Worm (Caenorhabditis elegans): ENCODE data around the gene C26B2.7.

The C26B2.7 gene

ce11 chrIV:8015726-8016312, at the start of gene C26B2.7:
Gene C26B2.7 (plus strand): TSS chrIV:8016274.
- TF ChIP-seq him-1 (tag; optimal IDR thresholded peaks at IDR 0.05) (peak; percentile 53), W03F9.2 (tag; optimal IDR thresholded peaks at IDR 0.05) (peak; percentile 2)

- TF ChIP-seq dao-5 (tag; optimal IDR thresholded peaks at IDR 0.05), result no peak
- no peak for TF ChIP-seq him-1 (tag; optimal IDR thresholded peaks at IDR 0.05)
- no peak for TF ChIP-seq W03F9.2 (tag; optimal IDR thresholded peaks at IDR 0.05)
Observed at ce11 chrIV:7967006-7967405, 49.1 kb upstream of the C26B2.7 start, which contains the start of gene F57H12.5. Gene F57H12.5 (plus strand): TSS chrIV:7967306.

- TF ChIP-seq dao-5 (tag; optimal IDR thresholded peaks at IDR 0.05) (no peak), him-1 (tag; optimal IDR thresholded peaks at IDR 0.05) (no peak), W03F9.2 (tag; optimal IDR thresholded peaks at IDR 0.05) (no peak)
Observed at ce11 chrIV:7976210-7976609, 39.9 kb upstream of the C26B2.7 start, which contains the start of gene F57H12.6. Gene F57H12.6 (minus strand): TSS chrIV:7976310.

ce11 chrIV:7977452-7977940, 38.6 kb upstream of the C26B2.7 start, which contains the start of gene ora-1:
Gene ora-1 (plus strand): TSS chrIV:7977890.
- TF ChIP-seq him-1 (tag; optimal IDR thresholded peaks at IDR 0.05) (no peak), dao-5 (tag; optimal IDR thresholded peaks at IDR 0.05) (no peak), W03F9.2 (tag; optimal IDR thresholded peaks at IDR 0.05) (no peak)

- TF ChIP-seq him-1 (tag; optimal IDR thresholded peaks at IDR 0.05), result no peak
- no peak for TF ChIP-seq W03F9.2 (tag; optimal IDR thresholded peaks at IDR 0.05)
- TF ChIP-seq dao-5 (tag; optimal IDR thresholded peaks at IDR 0.05), result no peak
Observed at ce11 chrIV:7979588-7979987, 36.5 kb upstream of the C26B2.7 start, which contains the start of gene unc-24. Gene unc-24 (plus strand): TSS chrIV:7979870.

ce11 chrIV:7982024-7982576, 34.0 kb upstream of the C26B2.7 start, which contains the start of gene arf-5:
Gene arf-5 (plus strand): TSS chrIV:7982526.
- TF ChIP-seq dao-5 (tag; optimal IDR thresholded peaks at IDR 0.05) (no peak), W03F9.2 (tag; optimal IDR thresholded peaks at IDR 0.05) (no peak), him-1 (tag; optimal IDR thresholded peaks at IDR 0.05) (no peak)

- TF ChIP-seq him-1 (tag; optimal IDR thresholded peaks at IDR 0.05), result no peak
- no peak for TF ChIP-seq W03F9.2 (tag; optimal IDR thresholded peaks at IDR 0.05)
- no peak for TF ChIP-seq dao-5 (tag; optimal IDR thresholded peaks at IDR 0.05)
Observed at ce11 chrIV:7983021-7983420, 33.1 kb upstream of the C26B2.7 start.

- TF ChIP-seq him-1 (tag; optimal IDR thresholded peaks at IDR 0.05) (no peak), W03F9.2 (tag; optimal IDR thresholded peaks at IDR 0.05) (no peak), dao-5 (tag; optimal IDR thresholded peaks at IDR 0.05) (no peak)
Observed at ce11 chrIV:7983728-7984346, 32.2 kb upstream of the C26B2.7 start.

- TF ChIP-seq W03F9.2 (tag; optimal IDR thresholded peaks at IDR 0.05), result no peak
- no peak for TF ChIP-seq him-1 (tag; optimal IDR thresholded peaks at IDR 0.05)
- TF ChIP-seq dao-5 (tag; optimal IDR thresholded peaks at IDR 0.05), result no peak
Observed at ce11 chrIV:7985737-7986136, 30.3 kb upstream of the C26B2.7 start.

- TF ChIP-seq dao-5 (tag; optimal IDR thresholded peaks at IDR 0.05), result no peak
- TF ChIP-seq him-1 (tag; optimal IDR thresholded peaks at IDR 0.05), result no peak
- TF ChIP-seq W03F9.2 (tag; optimal IDR thresholded peaks at IDR 0.05), result no peak
Observed at ce11 chrIV:7987083-7987482, 29.0 kb upstream of the C26B2.7 start, which contains the start of gene mec-17. Gene mec-17 (minus strand): TSS chrIV:7987183.

- no peak for TF ChIP-seq him-1 (tag; optimal IDR thresholded peaks at IDR 0.05)
- TF ChIP-seq dao-5 (tag; optimal IDR thresholded peaks at IDR 0.05), result no peak
- TF ChIP-seq W03F9.2 (tag; optimal IDR thresholded peaks at IDR 0.05), result no peak
Observed at ce11 chrIV:7988385-7988784, 27.7 kb upstream of the C26B2.7 start, which contains the start of gene col-115. Gene col-115 (plus strand): TSS chrIV:7988685.

ce11 chrIV:7994715-7995114, 21.4 kb upstream of the C26B2.7 start:
- TF ChIP-seq W03F9.2 (tag; optimal IDR thresholded peaks at IDR 0.05) (no peak), dao-5 (tag; optimal IDR thresholded peaks at IDR 0.05) (no peak), him-1 (tag; optimal IDR thresholded peaks at IDR 0.05) (no peak)

ce11 chrIV:8000763-8001162, 15.3 kb upstream of the C26B2.7 start:
- TF ChIP-seq W03F9.2 (tag; optimal IDR thresholded peaks at IDR 0.05) (no peak), him-1 (tag; optimal IDR thresholded peaks at IDR 0.05) (no peak), dao-5 (tag; optimal IDR thresholded peaks at IDR 0.05) (no peak)

- TF ChIP-seq him-1 (tag; optimal IDR thresholded peaks at IDR 0.05) (no peak), dao-5 (tag; optimal IDR thresholded peaks at IDR 0.05) (no peak), W03F9.2 (tag; optimal IDR thresholded peaks at IDR 0.05) (no peak)
Observed at ce11 chrIV:8004019-8004418, 12.1 kb upstream of the C26B2.7 start, which contains the start of gene rig-4. Gene rig-4 (minus strand): TSS chrIV:8004119.
